Fruit fly (Drosophila melanogaster): ENCODE results near the gene side-III.

- TF ChIP-seq Lpt (GFP tag; optimal IDR thresholded peaks at IDR 0.05) (no peak), CG6163 (GFP tag; IDR thresholded peaks at IDR 0.05) (no peak), spab (GFP tag; optimal IDR thresholded peaks at IDR 0.05) (no peak)
These were observed 21.6 kb downstream of the side-III start for dm6 chr3R:5937715-5938114.

Measured in whole organism, prepupa.